Fruit fly (Drosophila melanogaster) whole organism, embryonic: ENCODE results near the gene CG42728.
A peak's percentile ranks its signal among the peaks of the same experiment; 100 is the strongest.

Experiments
- Adf1 ChIP-seq: fragments of 200-800 bp; sonication (Bioruptor generic); IDR thresholded peaks from 2 replicates; pipeline ENCODE4 v1.3.6; 2022; ENCODE audit warnings: missing biosample characterization, missing genetic modification characterization
- Asciz ChIP-seq: fragments of 200-800 bp; sonication (Bioruptor generic); optimal IDR thresholded peaks from 2 replicates; lab custom pipeline; 2017; ENCODE audit warnings: missing biosample characterization, mild to moderate bottlenecking, missing genetic modification characterization, missing genetic modification reagents
- Awh ChIP-seq: fragments of 200-800 bp; sonication (Bioruptor generic); IDR thresholded peaks from 2 replicates; pipeline ENCODE4, ENCODE4 v1.3.6; 2022; ENCODE audit warnings: missing biosample characterization, missing genetic modification characterization
- CG1024 ChIP-seq: fragments of 200-800 bp; sonication (Bioruptor generic); IDR thresholded peaks from 2 replicates; pipeline ENCODE4 v1.3.6; 2022; ENCODE audit warnings: missing biosample characterization, missing genetic modification characterization
- CG10462 ChIP-seq: fragments of 200-800 bp; sonication (Bioruptor generic); optimal IDR thresholded peaks from 2 replicates; lab custom pipeline; 2016; ENCODE audit warnings: missing biosample characterization, missing genetic modification characterization
- CG13775 ChIP-seq: fragments of 200-800 bp; sonication (Bioruptor generic); optimal IDR thresholded peaks from 3 replicates; lab custom pipeline; 2017; ENCODE audit warnings: missing biosample characterization, mild to moderate bottlenecking, missing genetic modification characterization
- CG1647 ChIP-seq: fragments of 200-800 bp; sonication (Bioruptor generic); optimal IDR thresholded peaks from 3 replicates; lab custom pipeline; 2016; ENCODE audit warnings: missing biosample characterization, missing genetic modification characterization
- CG17359 ChIP-seq: fragments of 200-800 bp; sonication (Bioruptor generic); optimal IDR thresholded peaks from 3 replicates; lab custom pipeline; 2018; ENCODE audit warnings: missing biosample characterization, mild to moderate bottlenecking, missing genetic modification characterization, moderate library complexity
- CG3281 ChIP-seq: fragments of 200-800 bp; sonication (Bioruptor generic); optimal IDR thresholded peaks from 3 replicates; lab custom pipeline; 2017; ENCODE audit warnings: missing biosample characterization, mild to moderate bottlenecking, missing genetic modification characterization
- CG34224 ChIP-seq: fragments of 200-800 bp; sonication (Bioruptor generic); IDR thresholded peaks from 3 replicates; pipeline ENCODE4 v1.3.6; 2022; ENCODE audit warnings: missing biosample characterization, missing genetic modification characterization; ENCODE audit not compliant: partially characterized antibody
- CG34422 ChIP-seq: fragments of 200-800 bp; sonication (Bioruptor generic); IDR thresholded peaks from 3 replicates; pipeline ENCODE4 v1.3.6; 2022; ENCODE audit warnings: missing biosample characterization, missing genetic modification characterization
- CG6175 ChIP-seq: fragments of 200-800 bp; sonication (Bioruptor generic); IDR thresholded peaks from 3 replicates; pipeline ENCODE4 v1.3.6; 2022; ENCODE audit warnings: missing biosample characterization, missing genetic modification characterization
- CG6683 ChIP-seq: fragments of 200-800 bp; sonication (Bioruptor generic); optimal IDR thresholded peaks from 2 replicates; lab custom pipeline; 2017; ENCODE audit warnings: missing biosample characterization, mild to moderate bottlenecking, missing genetic modification characterization, missing genetic modification reagents
- CG6765 ChIP-seq: fragments of 200-800 bp; sonication (Bioruptor generic); optimal IDR thresholded peaks from 3 replicates; lab custom pipeline; 2017; ENCODE audit warnings: missing biosample characterization, mild to moderate bottlenecking, missing genetic modification characterization
- CG6854 ChIP-seq: fragments of 200-800 bp; sonication (Bioruptor generic); optimal IDR thresholded peaks from 3 replicates; lab custom pipeline; 2017; ENCODE audit warnings: missing biosample characterization, mild to moderate bottlenecking, missing genetic modification characterization
- CG7372 ChIP-seq: fragments of 200-800 bp; sonication (Bioruptor generic); IDR thresholded peaks from 2 replicates; pipeline ENCODE4 v1.3.6; 2022; ENCODE audit warnings: missing biosample characterization, missing genetic modification characterization
- CG7786 ChIP-seq: fragments of 200-800 bp; sonication (Bioruptor generic); optimal IDR thresholded peaks from 2 replicates; lab custom pipeline; 2016; ENCODE audit warnings: missing biosample characterization, missing genetic modification characterization
- CG8089 ChIP-seq: fragments of 200-800 bp; sonication (Bioruptor generic); optimal IDR thresholded peaks from 3 replicates; lab custom pipeline; 2016; ENCODE audit warnings: missing biosample characterization, missing genetic modification characterization
- CG8478 ChIP-seq: fragments of >200 bp; optimal IDR thresholded peaks from 2 replicates; lab custom pipeline; 2018
- CG8765 ChIP-seq: fragments of 200-800 bp; sonication (Bioruptor generic); IDR thresholded peaks from 2 replicates; pipeline ENCODE4 v1.3.6; 2022; ENCODE audit warnings: missing biosample characterization, missing genetic modification characterization
- D19B ChIP-seq: fragments of 200-800 bp; sonication (Bioruptor generic); optimal IDR thresholded peaks from 2 replicates; lab custom pipeline; 2017; ENCODE audit warnings: missing biosample characterization, mild to moderate bottlenecking, missing genetic modification characterization
- Deaf1 ChIP-seq: fragments of 200-800 bp; optimal IDR thresholded peaks from 3 replicates; lab custom pipeline; 2019; ENCODE audit warnings: missing biosample characterization, mild to moderate bottlenecking, missing genetic modification characterization, moderate library complexity
- Doc2 ChIP-seq: fragments of 200-800 bp; sonication (Bioruptor generic); IDR thresholded peaks from 2 replicates; pipeline ENCODE4 v1.3.6; 2022; ENCODE audit warnings: missing biosample characterization, missing genetic modification characterization
- E2f2 ChIP-seq: fragments of 200-800 bp; sonication (Bioruptor generic); IDR thresholded peaks from 2 replicates; pipeline ENCODE4 v1.3.6; 2022; ENCODE audit warnings: missing biosample characterization, missing genetic modification characterization
- Hmx ChIP-seq: fragments of 200-800 bp; sonication (Bioruptor generic); optimal IDR thresholded peaks from 2 replicates; lab custom pipeline; 2016; ENCODE audit warnings: missing biosample characterization, missing genetic modification characterization
- Hr51 ChIP-seq, 2 experiments: fragments of 200-800 bp; sonication (Bioruptor generic); optimal IDR thresholded peaks; 2 replicates in 1 of 2; 3 replicates in 1 of 2; lab custom pipeline; 2016 to 2018; ENCODE audit warnings: missing biosample characterization in 2 of 2, missing genetic modification characterization in 2 of 2, mild to moderate bottlenecking in 1 of 2, moderate library complexity in 1 of 2
- Jarid2 ChIP-seq: fragments of 200-800 bp; sonication (Bioruptor generic); optimal IDR thresholded peaks from 3 replicates; lab custom pipeline; 2017; ENCODE audit warnings: mild to moderate bottlenecking, missing biosample characterization, missing genetic modification reagents, missing genetic modification characterization
- MBD-R2 ChIP-seq: fragments of 200-800 bp; sonication (Bioruptor generic); IDR thresholded peaks from 2 replicates; pipeline ENCODE4 v1.3.6; 2022; ENCODE audit warnings: missing biosample characterization, missing genetic modification characterization
- Mad ChIP-seq: fragments of 200-800 bp; sonication (Bioruptor generic); optimal IDR thresholded peaks from 2 replicates; lab custom pipeline; 2016; ENCODE audit warnings: missing biosample characterization, missing genetic modification characterization
- NC2α ChIP-seq: fragments of 200-800 bp; sonication (Bioruptor generic); optimal IDR thresholded peaks from 2 replicates; lab custom pipeline; 2016; ENCODE audit warnings: missing biosample characterization, missing genetic modification characterization
- Nf-YA ChIP-seq: fragments of 200-800 bp; sonication (Bioruptor generic); IDR thresholded peaks from 2 replicates; pipeline ENCODE4 v1.3.6; 2022; ENCODE audit warnings: missing biosample characterization, missing genetic modification characterization
- TFAM ChIP-seq: fragments of 200-800 bp; sonication (Bioruptor generic); optimal IDR thresholded peaks from 2 replicates; lab custom pipeline; 2017; ENCODE audit warnings: missing biosample characterization, missing genetic modification characterization, inconsistent platforms
- Vsx1 ChIP-seq: fragments of 200-800 bp; sonication (Bioruptor generic); optimal IDR thresholded peaks from 2 replicates; lab custom pipeline; 2017; ENCODE audit warnings: missing biosample characterization, mild to moderate bottlenecking, missing genetic modification characterization, missing genetic modification reagents
- ab ChIP-seq: fragments of 200-800 bp; sonication (Bioruptor generic); optimal IDR thresholded peaks from 2 replicates; lab custom pipeline; 2016; ENCODE audit warnings: missing biosample characterization, missing genetic modification characterization
- corto ChIP-seq: fragments of 200-800 bp; sonication (Bioruptor generic); optimal IDR thresholded peaks from 2 replicates; lab custom pipeline; 2016; ENCODE audit warnings: missing biosample characterization, mild to moderate bottlenecking, missing genetic modification characterization, moderate library complexity
- croc ChIP-seq: fragments of 200-800 bp; sonication (Bioruptor generic); conservative IDR thresholded peaks from 3 replicates; pipeline ENCODE4 v1.3.6; 2022; ENCODE audit warnings: missing biosample characterization, missing genetic modification characterization
- da ChIP-seq: fragments of 200-800 bp; sonication (Bioruptor generic); optimal IDR thresholded peaks from 2 replicates; lab custom pipeline; 2016; ENCODE audit warnings: missing biosample characterization, missing genetic modification characterization
- dm ChIP-seq: fragments of 200-800 bp; sonication (Bioruptor generic); optimal IDR thresholded peaks from 3 replicates; lab custom pipeline; 2016; ENCODE audit warnings: missing biosample characterization, missing genetic modification characterization
- eyg ChIP-seq: fragments of 200-800 bp; sonication (Bioruptor generic); optimal IDR thresholded peaks from 3 replicates; lab custom pipeline; 2016; ENCODE audit warnings: missing biosample characterization, missing genetic modification characterization
- gt ChIP-seq: fragments of 200-800 bp; sonication (Bioruptor generic); IDR thresholded peaks from 2 replicates; pipeline ENCODE4 v1.3.6; 2022; ENCODE audit warnings: missing biosample characterization, missing genetic modification characterization
- inv ChIP-seq: fragments of 200-800 bp; sonication (Bioruptor generic); IDR thresholded peaks from 2 replicates; pipeline ENCODE4 v1.3.6; 2022; ENCODE audit warnings: missing biosample characterization, missing genetic modification characterization; ENCODE audit not compliant: partially characterized antibody
- jumu ChIP-seq: fragments of 200-800 bp; sonication (Bioruptor generic); optimal IDR thresholded peaks from 3 replicates; lab custom pipeline; 2016; ENCODE audit warnings: missing biosample characterization, missing genetic modification characterization
- knrl ChIP-seq: fragments of 200-800 bp; sonication (Bioruptor generic); IDR thresholded peaks from 3 replicates; pipeline ENCODE4 v1.3.6; 2022; ENCODE audit warnings: missing biosample characterization, missing genetic modification characterization; ENCODE audit not compliant: partially characterized antibody
- lbe ChIP-seq: fragments of 200-800 bp; sonication (Bioruptor generic); optimal IDR thresholded peaks from 2 replicates; lab custom pipeline; 2016; ENCODE audit warnings: missing biosample characterization, mild to moderate bottlenecking, missing genetic modification characterization
- nmo ChIP-seq: fragments of 200-800 bp; sonication (Bioruptor generic); optimal IDR thresholded peaks from 2 replicates; lab custom pipeline; 2018; ENCODE audit warnings: missing biosample characterization, mild to moderate bottlenecking, missing genetic modification characterization, moderate library complexity
- odd ChIP-seq: fragments of 200-800 bp; sonication (Bioruptor generic); optimal IDR thresholded peaks from 2 replicates; lab custom pipeline; 2017; ENCODE audit warnings: missing biosample characterization, mild to moderate bottlenecking, missing genetic modification characterization
- p53 ChIP-seq: fragments of 200-800 bp; sonication (Bioruptor generic); optimal IDR thresholded peaks from 2 replicates; lab custom pipeline; 2016; ENCODE audit warnings: missing biosample characterization, missing genetic modification characterization
- salm ChIP-seq: fragments of 200-800 bp; sonication (Bioruptor generic); optimal IDR thresholded peaks from 2 replicates; lab custom pipeline; 2018; ENCODE audit warnings: missing biosample characterization, mild to moderate bottlenecking, missing genetic modification characterization
- sisA ChIP-seq: fragments of 200-800 bp; sonication (Bioruptor generic); IDR thresholded peaks from 2 replicates; pipeline ENCODE4 v1.3.6; 2022; ENCODE audit warnings: missing biosample characterization, missing genetic modification characterization
- slou ChIP-seq: fragments of 200-800 bp; sonication (Bioruptor generic); optimal IDR thresholded peaks from 3 replicates; lab custom pipeline; 2016; ENCODE audit warnings: missing biosample characterization, missing genetic modification characterization
- tap ChIP-seq: fragments of 200-800 bp; optimal IDR thresholded peaks from 3 replicates; lab custom pipeline; 2019; ENCODE audit warnings: missing biosample characterization, mild to moderate bottlenecking, missing genetic modification characterization, moderate library complexity
- tna ChIP-seq: fragments of 200-800 bp; sonication (Bioruptor generic); IDR thresholded peaks from 2 replicates; pipeline ENCODE4 v1.3.6; 2022; ENCODE audit warnings: missing biosample characterization, missing genetic modification characterization; ENCODE audit not compliant: partially characterized antibody
- trem ChIP-seq: fragments of 200-800 bp; optimal IDR thresholded peaks from 3 replicates; lab custom pipeline; 2019; ENCODE audit warnings: missing biosample characterization, mild to moderate bottlenecking, missing genetic modification characterization, moderate library complexity

Gene CG42728

dm6 chr3L:15514405-15514804 lies 13.6 kb downstream of the CG42728 start (continued):
- TF ChIP-seq da (GFP tag; lab: Kevin White, UChicago) (no peak), odd (GFP tag; lab: Kevin White, UChicago) (no peak), CG7786 (GFP tag; lab: Kevin White, UChicago) (no peak), Vsx1 (peak; percentile 88), sisA (no peak), Hmx (no peak), Nf-YA (GFP tag; lab: Robert Waterston, UW) (no peak), corto (no peak), Awh (GFP tag; lab: Robert Waterston, UW) (no peak), trem (tag; lab: Kevin White, UChicago) (no peak), ab (GFP tag; lab: Kevin White, UChicago) (no peak), CG7372 (GFP tag; lab: Robert Waterston, UW) (no peak), dm (peak; percentile 17), jumu (GFP tag; lab: Kevin White, UChicago) (no peak), CG1024 (no peak), gt (GFP tag; lab: Robert Waterston, UW) (no peak), eyg (GFP tag; lab: Kevin White, UChicago) (no peak), CG6683 (GFP tag; lab: Kevin White, UChicago) (no peak), Jarid2 (no peak), nmo (GFP tag; lab: Kevin White, UChicago) (no peak), CG17359 (tag; lab: Kevin White, UChicago) (no peak), CG6854 (GFP tag; lab: Kevin White, UChicago) (no peak), Adf1 (GFP tag; lab: Robert Waterston, UW) (no peak; the same call in 1 of the 2 replicates), CG6765 (GFP tag; lab: Kevin White, UChicago) (no peak), inv (no peak), TFAM (GFP tag; lab: Kevin White, UChicago) (no peak), Deaf1 (tag; lab: Kevin White, UChicago) (no peak), CG34422 (GFP tag; lab: Robert Waterston, UW) (peak; percentile 94; the same call in 2 of the 3 replicates), Hr51 (GFP tag; optimal IDR thresholded peaks at IDR 0.05; lab: Kevin White, UChicago) (no peak), tna (GFP tag; lab: Robert Waterston, UW) (peak; percentile 11; the same call in 1 of the 2 replicates), Doc2 (no peak), lbe (GFP tag; lab: Kevin White, UChicago) (no peak), CG8089 (no peak), MBD-R2 (GFP tag; lab: Robert Waterston, UW) (no peak), knrl (GFP tag; lab: Robert Waterston, UW) (no peak), slou (no peak), CG1647 (no peak), CG6175 (GFP tag; lab: Robert Waterston, UW) (no peak), CG8765 (GFP tag; lab: Robert Waterston, UW) (no peak), CG13775 (GFP tag; lab: Kevin White, UChicago) (no peak), croc (GFP tag; lab: Robert Waterston, UW) (no peak), Mad (GFP tag; lab: Kevin White, UChicago) (no peak), salm (tag; lab: Kevin White, UChicago) (no peak), CG8478 (lab: Kevin White, UChicago) (no peak), CG34224 (peak; percentile 55; the same call in 2 of the 3 replicates), NC2α (no peak), CG10462 (GFP tag; lab: Kevin White, UChicago) (no peak), D19B (no peak), CG3281 (GFP tag; lab: Kevin White, UChicago) (no peak), p53 (GFP tag; lab: Kevin White, UChicago) (no peak), Asciz (GFP tag; lab: Kevin White, UChicago) (no peak), E2f2 (GFP tag; lab: Robert Waterston, UW) (no peak), tap (tag; lab: Kevin White, UChicago) (no peak)
